Worm (Caenorhabditis elegans) whole organism, late embryonic: ENCODE results near the gene rme-1.

Experiments used
- ahr-1 ChIP-seq: sonication (generic microtip); optimal IDR thresholded peaks from 2 replicates; lab custom pipeline; 2016; ENCODE audit warnings: missing genetic modification characterization, missing compliant biosample characterization
- ceh-18 ChIP-seq: sonication (generic microtip); optimal IDR thresholded peaks from 2 replicates; lab custom pipeline; 2016; ENCODE audit warnings: missing genetic modification characterization, missing compliant biosample characterization
- ceh-19 ChIP-seq: fragments of 200-800 bp; sonication (Bioruptor generic); optimal IDR thresholded peaks from 2 replicates; lab custom pipeline; 2018; ENCODE audit warnings: mild to moderate bottlenecking, missing genetic modification characterization, missing compliant biosample characterization
- ceh-2 ChIP-seq: sonication (generic microtip); optimal IDR thresholded peaks from 2 replicates; lab custom pipeline; 2016; ENCODE audit warnings: missing genotype, missing genetic modification characterization, missing compliant biosample characterization
- ceh-31 ChIP-seq: sonication (generic microtip); optimal IDR thresholded peaks from 2 replicates; lab custom pipeline; 2016; ENCODE audit warnings: missing genetic modification characterization, missing compliant biosample characterization
- ceh-48 ChIP-seq: sonication (generic microtip); optimal IDR thresholded peaks from 2 replicates; lab custom pipeline; 2016; ENCODE audit warnings: missing genetic modification characterization, inconsistent platforms, missing compliant biosample characterization
- ceh-9 ChIP-seq: sonication (generic microtip); optimal IDR thresholded peaks from 2 replicates; lab custom pipeline; 2016; ENCODE audit warnings: mild to moderate bottlenecking, missing genetic modification characterization, inconsistent platforms, missing compliant biosample characterization
- elt-2 ChIP-seq: sonication (generic microtip); optimal IDR thresholded peaks from 2 replicates; lab custom pipeline; 2016; ENCODE audit warnings: missing genetic modification reagents, missing genetic modification characterization, missing compliant biosample characterization
- elt-4 ChIP-seq: sonication (generic microtip); optimal IDR thresholded peaks from 2 replicates; lab custom pipeline; 2016; ENCODE audit warnings: missing genetic modification characterization, missing compliant biosample characterization
- ets-4 ChIP-seq: sonication (generic microtip); optimal IDR thresholded peaks from 2 replicates; lab custom pipeline; 2016; ENCODE audit warnings: missing genetic modification characterization, missing compliant biosample characterization
- fkh-10 ChIP-seq: fragments of 150-350 bp; optimal IDR thresholded peaks from 2 replicates; lab custom pipeline; 2014; ENCODE audit warnings: missing biosample characterization, missing genetic modification reagents, missing genetic modification characterization
- gmeb-2 ChIP-seq: sonication (generic microtip); optimal IDR thresholded peaks from 2 replicates; lab custom pipeline; 2016; ENCODE audit warnings: missing genetic modification characterization, inconsistent platforms, missing compliant biosample characterization
- hlh-30 ChIP-seq: sonication (generic microtip); optimal IDR thresholded peaks from 2 replicates; lab custom pipeline; 2017; ENCODE audit warnings: antibody characterized with exemption, missing genetic modification characterization, missing compliant biosample characterization; ENCODE audit not compliant: insufficient read depth
- hlh-8 ChIP-seq: sonication (generic microtip); optimal IDR thresholded peaks from 2 replicates; lab custom pipeline; 2016; ENCODE audit warnings: missing genotype, missing genetic modification characterization, missing compliant biosample characterization
- lin-11 ChIP-seq: fragments of 200-800 bp; sonication (Bioruptor generic); optimal IDR thresholded peaks from 2 replicates; lab custom pipeline; 2018; ENCODE audit warnings: mild to moderate bottlenecking, missing genetic modification characterization, missing compliant biosample characterization
- madf-2 ChIP-seq: sonication (generic microtip); optimal IDR thresholded peaks from 2 replicates; lab custom pipeline; 2017; ENCODE audit warnings: missing genetic modification characterization, missing compliant biosample characterization
- mec-3 ChIP-seq: sonication (generic microtip); optimal IDR thresholded peaks from 2 replicates; lab custom pipeline; 2016; ENCODE audit warnings: borderline replicate concordance, missing genetic modification characterization, missing compliant biosample characterization
- nhr-232 ChIP-seq: sonication (generic microtip); optimal IDR thresholded peaks from 2 replicates; lab custom pipeline; 2016; ENCODE audit warnings: missing genetic modification characterization, missing compliant biosample characterization
- npax-4 ChIP-seq: sonication (generic microtip); optimal IDR thresholded peaks from 2 replicates; lab custom pipeline; 2016; ENCODE audit warnings: missing genetic modification characterization, missing compliant biosample characterization
- odd-2 ChIP-seq: sonication (generic microtip); optimal IDR thresholded peaks from 2 replicates; lab custom pipeline; 2017; ENCODE audit warnings: antibody characterized with exemption, mild to moderate bottlenecking, missing genetic modification characterization, missing compliant biosample characterization
- pag-3 ChIP-seq: sonication (generic microtip); optimal IDR thresholded peaks from 2 replicates; lab custom pipeline; 2016; ENCODE audit warnings: missing compliant biosample characterization, missing genetic modification characterization, borderline replicate concordance
- pha-2 ChIP-seq: sonication (generic microtip); optimal IDR thresholded peaks from 2 replicates; lab custom pipeline; 2017; ENCODE audit warnings: mild to moderate bottlenecking, missing genetic modification characterization, missing compliant biosample characterization
- pha-4 ChIP-seq: fragments of 150-350 bp; optimal IDR thresholded peaks from 2 replicates; lab custom pipeline; 2018; ENCODE audit warnings: missing biosample characterization, missing genetic modification reagents, missing genetic modification characterization
- pqm-1 ChIP-seq: sonication (generic microtip); optimal IDR thresholded peaks from 2 replicates; lab custom pipeline; 2016; ENCODE audit warnings: missing genetic modification characterization, missing compliant biosample characterization
- rnt-1 ChIP-seq: sonication (generic microtip); optimal IDR thresholded peaks from 2 replicates; lab custom pipeline; 2016; ENCODE audit warnings: missing genetic modification characterization, missing compliant biosample characterization
- sox-2 ChIP-seq: fragments of 200-800 bp; sonication (Bioruptor generic); IDR thresholded peaks from 2 replicates; pipeline ENCODE4 v1.3.6; 2022; ENCODE audit warnings: missing genetic modification reagents, missing genetic modification characterization, missing compliant biosample characterization
- sox-4 ChIP-seq: sonication (generic microtip); optimal IDR thresholded peaks from 2 replicates; lab custom pipeline; 2017; ENCODE audit warnings: mild to moderate bottlenecking, missing genetic modification characterization, inconsistent platforms, missing compliant biosample characterization
- ttx-3 ChIP-seq: sonication (generic microtip); optimal IDR thresholded peaks from 2 replicates; lab custom pipeline; 2016; ENCODE audit warnings: missing genetic modification reagents, missing genetic modification characterization, missing compliant biosample characterization
- unc-42 ChIP-seq: sonication (generic microtip); optimal IDR thresholded peaks from 2 replicates; lab custom pipeline; 2016; ENCODE audit warnings: missing genotype, missing genetic modification characterization, missing compliant biosample characterization

rme-1 gene

ce11 chrV:6228920-6229456 is 20.3 kb downstream of the rme-1 start:
- TF ChIP-seq fkh-10 (GFP tag; lab: Kevin White, UChicago), result no peak
- TF ChIP-seq gmeb-2, result no peak
- no peak for TF ChIP-seq ceh-9 (tag; lab: Kevin White, UChicago)
- no peak for TF ChIP-seq madf-2 (tag; lab: Kevin White, UChicago)
- TF ChIP-seq ceh-48 (tag; lab: Kevin White, UChicago), result no peak
- TF ChIP-seq, all 69 proteins: peak for 0

ce11 chrV:6229457-6229949 is 20.8 kb downstream of the rme-1 start:
- peak; percentile 68 for TF ChIP-seq pqm-1 (tag; lab: Kevin White, UChicago)
- peak; percentile 97 for TF ChIP-seq elt-2
- TF ChIP-seq ets-4 (tag; lab: Kevin White, UChicago), result peak; percentile 0
- TF ChIP-seq elt-4 (tag; lab: Kevin White, UChicago), result no peak
- no peak for TF ChIP-seq ttx-3 (tag; lab: Kevin White, UChicago)
- peak; percentile 8 for TF ChIP-seq ceh-31 (tag; lab: Kevin White, UChicago)
- TF ChIP-seq rnt-1 (tag; lab: Kevin White, UChicago), result peak; percentile 46
- TF ChIP-seq ceh-18, result peak; percentile 82
- TF ChIP-seq, all 69 proteins: peak for 6

ce11 chrV:6230629-6231229 is 22.0 kb downstream of the rme-1 start:
- TF ChIP-seq gmeb-2, result no peak
- no peak for TF ChIP-seq mec-3 (tag; lab: Kevin White, UChicago)
- TF ChIP-seq hlh-30 (tag; lab: Kevin White, UChicago), result no peak
- no peak for TF ChIP-seq ceh-2 (tag; lab: Kevin White, UChicago)
- peak; percentile 39 for TF ChIP-seq ceh-31 (tag; lab: Kevin White, UChicago)
- TF ChIP-seq nhr-232 (tag; lab: Kevin White, UChicago), result no peak
- no peak for TF ChIP-seq pha-2 (tag; lab: Kevin White, UChicago)
- TF ChIP-seq pha-4 (tag; lab: Kevin White, UChicago), result no peak

ce11 chrV:6231902-6232340 is 23.2 kb downstream of the rme-1 start:
- TF ChIP-seq ceh-19 (GFP tag; lab: Kevin White, UChicago) (no peak), odd-2 (tag; lab: Kevin White, UChicago) (no peak), npax-4 (tag; lab: Kevin White, UChicago) (no peak), madf-2 (tag; lab: Kevin White, UChicago) (no peak)

- peak; percentile 5 for TF ChIP-seq unc-42 (tag; lab: Kevin White, UChicago)
- TF ChIP-seq hlh-8 (tag; lab: Kevin White, UChicago), result no peak
- TF ChIP-seq ahr-1 (tag; lab: Kevin White, UChicago), result no peak
- TF ChIP-seq ceh-31 (tag; lab: Kevin White, UChicago), result peak; percentile 39
These were observed 24.2 kb downstream of the rme-1 start for ce11 chrV:6232886-6233285.

ce11 chrV:6233952-6234351 is 25.3 kb downstream of the rme-1 start:
- TF ChIP-seq pag-3 (no peak), sox-4 (tag; lab: Kevin White, UChicago) (no peak), lin-11 (tag; lab: Kevin White, UChicago) (no peak), ceh-31 (tag; lab: Kevin White, UChicago) (peak; percentile 32), sox-2 (GFP tag; lab: Robert Waterston, UW) (peak; percentile 55; the same call in 1 of the 2 replicates)
